Fruit fly (Drosophila melanogaster): Measurements from ENCODE around the gene CG7148.

CG7148 gene

dm6 chr3L:21824725-21825353, 7.2 kb downstream of the CG7148 start, which contains the start of gene eIF2A (continued):
- TF ChIP-seq bbx (GFP tag; IDR thresholded peaks at IDR 0.05; ENCODE audit: partially characterized antibody) (peak; percentile 88), CG5953 (GFP tag; IDR thresholded peaks at IDR 0.05) (no peak), CG12104 (GFP tag; optimal IDR thresholded peaks at IDR 0.05) (no peak), CTCF (GFP tag; optimal IDR thresholded peaks at IDR 0.05) (peak; percentile 33), zfh2 (GFP tag; optimal IDR thresholded peaks at IDR 0.05) (peak; percentile 73), CG7357 (GFP tag; IDR thresholded peaks at IDR 0.05) (no peak), odd (GFP tag; optimal IDR thresholded peaks at IDR 0.05) (no peak), ash1 (GFP tag; optimal IDR thresholded peaks at IDR 0.05) (no peak), br (optimal IDR thresholded peaks at IDR 0.05) (no peak), scrt (GFP tag; optimal IDR thresholded peaks at IDR 0.05) (peak; percentile 21), Hr51 (GFP tag; optimal IDR thresholded peaks at IDR 0.05) (peak in 1 of 2 experiments; percentile 54), Hey (tag; optimal IDR thresholded peaks at IDR 0.05) (no peak), Sry-β (GFP tag; optimal IDR thresholded peaks at IDR 0.05) (peak; percentile 22), CG10267 (tag; optimal IDR thresholded peaks at IDR 0.05) (peak; percentile 100), MESR4 (GFP tag; optimal IDR thresholded peaks at IDR 0.05) (peak; percentile 99), vnd (GFP tag; IDR thresholded peaks at IDR 0.05; ENCODE audit: partially characterized antibody) (peak; percentile 74), CG9932 (GFP tag; IDR thresholded peaks at IDR 0.05) (peak; percentile 75; the same call in 1 of the 2 replicates), CG43689 (GFP tag; IDR thresholded peaks at IDR 0.05) (no peak), CG1603 (tag; optimal IDR thresholded peaks at IDR 0.05) (peak; percentile 92), tna (GFP tag; IDR thresholded peaks at IDR 0.05; ENCODE audit: partially characterized antibody) (peak; percentile 70), Scr (GFP tag; IDR thresholded peaks at IDR 0.05; ENCODE audit: partially characterized antibody) (peak; percentile 73), Meics (GFP tag; optimal IDR thresholded peaks at IDR 0.05) (peak; percentile 36), bigmax (GFP tag; optimal IDR thresholded peaks at IDR 0.05) (peak; percentile 46), kni (GFP tag; optimal IDR thresholded peaks at IDR 0.05) (no peak), slp2 (GFP tag; optimal IDR thresholded peaks at IDR 0.05) (no peak), org-1 (GFP tag; optimal IDR thresholded peaks at IDR 0.05) (peak; percentile 8), sqz (GFP tag; optimal IDR thresholded peaks at IDR 0.05) (no peak), CG6854 (GFP tag; optimal IDR thresholded peaks at IDR 0.05) (peak; percentile 19), TFAM (GFP tag; optimal IDR thresholded peaks at IDR 0.05) (no peak), Hmr (GFP tag; optimal IDR thresholded peaks at IDR 0.05) (peak; percentile 75), CG6654 (GFP tag; optimal IDR thresholded peaks at IDR 0.05) (no peak), CG11695 (GFP tag; IDR thresholded peaks at IDR 0.05) (0 out of 3 replicates have a peak, but pooled peaks have one; percentile 6), sisA (GFP tag; IDR thresholded peaks at IDR 0.05) (no peak), ase (GFP tag; IDR thresholded peaks at IDR 0.05) (no peak), CG3995 (GFP tag; optimal IDR thresholded peaks at IDR 0.05) (peak; percentile 11), CG17328 (GFP tag; IDR thresholded peaks at IDR 0.05) (peak; percentile 58), ac (GFP tag; optimal IDR thresholded peaks at IDR 0.05) (peak; percentile 15), Mrtf (GFP tag; IDR thresholded peaks at IDR 0.05) (no peak), H2.0 (GFP tag; IDR thresholded peaks at IDR 0.05) (peak; percentile 48), CG8089 (GFP tag; optimal IDR thresholded peaks at IDR 0.05) (no peak), Dll (GFP tag; IDR thresholded peaks at IDR 0.05; ENCODE audit: partially characterized antibody) (peak; percentile 76), sima (GFP tag; optimal IDR thresholded peaks at IDR 0.05) (no peak), Hand (GFP tag; optimal IDR thresholded peaks at IDR 0.05) (no peak), schlank (tag; optimal IDR thresholded peaks at IDR 0.05) (peak; percentile 36), CHES-1-like (GFP tag; optimal IDR thresholded peaks at IDR 0.05) (peak; percentile 81), bab2 (GFP tag; optimal IDR thresholded peaks at IDR 0.05) (peak; percentile 57), E2f2 (GFP tag; IDR thresholded peaks at IDR 0.05) (peak; percentile 99), CG6254 (GFP tag; optimal IDR thresholded peaks at IDR 0.05) (no peak), CG2120 (GFP tag; optimal IDR thresholded peaks at IDR 0.05) (peak; percentile 80), ATbp (GFP tag; optimal IDR thresholded peaks at IDR 0.05) (no peak)
